Fruit fly (Drosophila melanogaster) whole organism, embryonic: Measurements from ENCODE around the gene CG42814.

Experiments
- Aef1 ChIP-seq: fragments of 200-800 bp; sonication (Bioruptor generic); IDR thresholded peaks from 3 replicates; pipeline ENCODE4 v1.3.6; 2022; ENCODE audit warnings: missing biosample characterization, missing genetic modification characterization
- CG10274 ChIP-seq: fragments of 200-800 bp; sonication (Bioruptor generic); optimal IDR thresholded peaks from 3 replicates; lab custom pipeline; 2017; ENCODE audit warnings: missing biosample characterization, mild to moderate bottlenecking, missing genetic modification characterization
- CG12391 ChIP-seq: fragments of 200-800 bp; sonication (Bioruptor generic); optimal IDR thresholded peaks from 3 replicates; lab custom pipeline; 2018; ENCODE audit warnings: missing biosample characterization, mild to moderate bottlenecking, missing genetic modification characterization, moderate library complexity
- CG13624 ChIP-seq: fragments of 200-800 bp; sonication (Bioruptor generic); optimal IDR thresholded peaks from 2 replicates; lab custom pipeline; 2016; ENCODE audit warnings: missing biosample characterization, missing genetic modification characterization
- CG14860 ChIP-seq: fragments of 200-800 bp; sonication (Bioruptor generic); IDR thresholded peaks from 3 replicates; pipeline ENCODE4 v1.3.6; 2022; ENCODE audit warnings: missing biosample characterization, missing genetic modification characterization; ENCODE audit not compliant: partially characterized antibody
- CG15479 ChIP-seq: fragments of 200-800 bp; sonication (Bioruptor generic); optimal IDR thresholded peaks from 3 replicates; lab custom pipeline; 2019; ENCODE audit warnings: missing biosample characterization, mild to moderate bottlenecking, missing genetic modification characterization, moderate library complexity
- CG15514 ChIP-seq: fragments of 200-800 bp; sonication (Bioruptor generic); optimal IDR thresholded peaks from 3 replicates; lab custom pipeline; 2017; ENCODE audit warnings: missing biosample characterization, missing genetic modification characterization, mild to moderate bottlenecking, moderate library complexity, missing genetic modification reagents
- CG1647 ChIP-seq: fragments of 200-800 bp; sonication (Bioruptor generic); optimal IDR thresholded peaks from 3 replicates; lab custom pipeline; 2016; ENCODE audit warnings: missing biosample characterization, missing genetic modification characterization
- CG17385 ChIP-seq: fragments of 200-800 bp; sonication (Bioruptor generic); optimal IDR thresholded peaks from 3 replicates; lab custom pipeline; 2018; ENCODE audit warnings: missing biosample characterization, mild to moderate bottlenecking, missing genetic modification characterization
- CG17829 ChIP-seq: fragments of 200-800 bp; optimal IDR thresholded peaks from 2 replicates; lab custom pipeline; 2019; ENCODE audit warnings: missing biosample characterization, mild to moderate bottlenecking, missing genetic modification characterization, moderate library complexity
- CG1792 ChIP-seq: fragments of 200-800 bp; sonication (Bioruptor generic); optimal IDR thresholded peaks from 2 replicates; lab custom pipeline; 2016; ENCODE audit warnings: missing biosample characterization, missing genetic modification characterization
- CG18262 ChIP-seq: fragments of 200-800 bp; optimal IDR thresholded peaks from 3 replicates; lab custom pipeline; 2019; ENCODE audit warnings: missing biosample characterization, mild to moderate bottlenecking, missing genetic modification characterization, moderate library complexity
- CG2678 ChIP-seq: fragments of 200-800 bp; sonication (Bioruptor generic); optimal IDR thresholded peaks from 3 replicates; lab custom pipeline; 2019; ENCODE audit warnings: missing biosample characterization, mild to moderate bottlenecking, missing genetic modification characterization, moderate library complexity
- CG2712 ChIP-seq: fragments of 200-800 bp; optimal IDR thresholded peaks from 3 replicates; lab custom pipeline; 2019; ENCODE audit warnings: missing biosample characterization, mild to moderate bottlenecking, missing genetic modification characterization, moderate library complexity
- CG33557 ChIP-seq: fragments of 200-800 bp; sonication (Bioruptor generic); optimal IDR thresholded peaks from 2 replicates; lab custom pipeline; 2019; ENCODE audit warnings: missing biosample characterization, mild to moderate bottlenecking, missing genetic modification characterization, moderate library complexity
- CG3407 ChIP-seq: fragments of 200-800 bp; sonication (Bioruptor generic); optimal IDR thresholded peaks from 2 replicates; lab custom pipeline; 2018; ENCODE audit warnings: missing biosample characterization, mild to moderate bottlenecking, missing genetic modification characterization
- CG42726 ChIP-seq: fragments of 200-800 bp; sonication (Bioruptor generic); IDR thresholded peaks from 2 replicates; pipeline ENCODE4 v1.3.6; 2022; ENCODE audit warnings: missing biosample characterization, missing genetic modification characterization; ENCODE audit not compliant: partially characterized antibody
- CG4707 ChIP-seq: fragments of 200-800 bp; sonication (Bioruptor generic); optimal IDR thresholded peaks from 2 replicates; lab custom pipeline; 2018; ENCODE audit warnings: missing biosample characterization, mild to moderate bottlenecking, missing genetic modification characterization, moderate library complexity
- CG7963 ChIP-seq: fragments of 200-800 bp; sonication (Bioruptor generic); IDR thresholded peaks from 3 replicates; pipeline ENCODE4 v1.3.6; 2022; ENCODE audit warnings: missing biosample characterization, missing genetic modification characterization; ENCODE audit not compliant: partially characterized antibody
- CG8478 ChIP-seq: fragments of >200 bp; optimal IDR thresholded peaks from 2 replicates; lab custom pipeline; 2018
- CG9817 ChIP-seq: fragments of 200-800 bp; sonication (Bioruptor generic); optimal IDR thresholded peaks from 2 replicates; lab custom pipeline; 2018; ENCODE audit warnings: missing biosample characterization, mild to moderate bottlenecking, missing genetic modification characterization, moderate library complexity
- CTCF ChIP-seq: fragments of 200-800 bp; sonication (Bioruptor generic); optimal IDR thresholded peaks from 2 replicates; lab custom pipeline; 2017; ENCODE audit warnings: missing biosample characterization, mild to moderate bottlenecking, missing genetic modification characterization, moderate library complexity
- Camta ChIP-seq: fragments of 200-800 bp; sonication (Bioruptor generic); optimal IDR thresholded peaks from 2 replicates; lab custom pipeline; 2016; ENCODE audit warnings: missing biosample characterization, missing genetic modification characterization
- CoRest ChIP-seq: fragments of 200-800 bp; sonication (Bioruptor generic); optimal IDR thresholded peaks from 3 replicates; lab custom pipeline; 2018; ENCODE audit warnings: missing biosample characterization, mild to moderate bottlenecking, missing genetic modification characterization, moderate library complexity
- Ets65A ChIP-seq: fragments of 200-800 bp; sonication (Bioruptor generic); peaks from one replicate; lab custom pipeline; 2016; ENCODE audit warnings: missing biosample characterization, missing genetic modification characterization
- Gsc ChIP-seq: fragments of 200-800 bp; sonication (Bioruptor generic); IDR thresholded peaks from 2 replicates; pipeline ENCODE4 v1.3.6; 2022; ENCODE audit warnings: missing biosample characterization, missing genetic modification characterization
- HmgD ChIP-seq: fragments of 200-800 bp; sonication (Bioruptor generic); optimal IDR thresholded peaks from 3 replicates; lab custom pipeline; 2016; ENCODE audit warnings: missing biosample characterization, missing genetic modification characterization
- Pdp1 ChIP-seq, 2 experiments: fragments of 200-800 bp; sonication (Bioruptor generic); optimal IDR thresholded peaks; 3 replicates each; lab custom pipeline; 2016; ENCODE audit warnings: missing biosample characterization in 2 of 2, missing genetic modification characterization in 2 of 2, mild to moderate bottlenecking in 1 of 2, moderate library complexity in 1 of 2
- Sry-β ChIP-seq: fragments of 200-800 bp; sonication (Bioruptor generic); optimal IDR thresholded peaks from 2 replicates; lab custom pipeline; 2018; ENCODE audit warnings: missing biosample characterization, mild to moderate bottlenecking, missing genetic modification characterization, moderate library complexity
- Sry-δ ChIP-seq: fragments of 200-800 bp; sonication (Bioruptor generic); optimal IDR thresholded peaks from 2 replicates; lab custom pipeline; 2016; ENCODE audit warnings: missing biosample characterization, missing genetic modification characterization
- TFAM ChIP-seq: fragments of 200-800 bp; sonication (Bioruptor generic); optimal IDR thresholded peaks from 2 replicates; lab custom pipeline; 2017; ENCODE audit warnings: missing biosample characterization, missing genetic modification characterization, inconsistent platforms
- Usf ChIP-seq: fragments of 200-800 bp; sonication (Bioruptor generic); optimal IDR thresholded peaks from 2 replicates; lab custom pipeline; 2017; ENCODE audit warnings: missing genotype, missing biosample characterization, missing genetic modification characterization
- ara ChIP-seq: fragments of 200-800 bp; sonication (Bioruptor generic); IDR thresholded peaks from 2 replicates; pipeline ENCODE4 v1.3.6; 2022; ENCODE audit warnings: missing biosample characterization, missing genetic modification characterization
- cas ChIP-seq: fragments of 200-800 bp; sonication (Bioruptor generic); IDR thresholded peaks from 2 replicates; pipeline ENCODE4 v1.3.6; 2022; ENCODE audit warnings: missing biosample characterization, missing genetic modification characterization
- esg ChIP-seq: fragments of 200-800 bp; sonication (Bioruptor generic); conservative IDR thresholded peaks from 2 replicates; pipeline ENCODE4 v1.3.6; 2022; ENCODE audit warnings: missing biosample characterization, missing genetic modification characterization
- grau ChIP-seq: fragments of 200-800 bp; optimal IDR thresholded peaks from 3 replicates; lab custom pipeline; 2019; ENCODE audit warnings: missing biosample characterization, mild to moderate bottlenecking, missing genetic modification characterization, moderate library complexity
- jing ChIP-seq: fragments of 200-800 bp; sonication (Bioruptor generic); optimal IDR thresholded peaks from 2 replicates; lab custom pipeline; 2018; ENCODE audit warnings: missing biosample characterization, mild to moderate bottlenecking, missing genetic modification characterization
- nau ChIP-seq: fragments of 200-800 bp; sonication (Bioruptor generic); optimal IDR thresholded peaks from 3 replicates; lab custom pipeline; 2017; ENCODE audit warnings: missing biosample characterization, mild to moderate bottlenecking, missing genetic modification characterization, missing genetic modification reagents
- pho ChIP-seq: fragments of 200-800 bp; sonication (Bioruptor generic); optimal IDR thresholded peaks from 2 replicates; lab custom pipeline; 2016; ENCODE audit warnings: missing biosample characterization, missing genetic modification characterization
- prd ChIP-seq, 3 experiments: fragments of >200 bp in 2 of 3; fragments of 200-800 bp in 1 of 3; sonication (Bioruptor generic) in 1 of 3; optimal IDR thresholded peaks in 2 of 3; IDR thresholded peaks in 1 of 3; 2 replicates in 2 of 3; 3 replicates in 1 of 3; pipeline versions ENCODE4 v1.3.6 to Lab custom; 2017 to 2022; ENCODE audit warnings: missing biosample characterization in 1 of 3, missing genetic modification characterization in 1 of 3
- psq ChIP-seq: fragments of 200-800 bp; sonication (Bioruptor generic); optimal IDR thresholded peaks from 2 replicates; lab custom pipeline; 2017; ENCODE audit warnings: missing biosample characterization, missing genetic modification characterization
- row ChIP-seq: fragments of 200-800 bp; sonication (Bioruptor generic); IDR thresholded peaks from 3 replicates; pipeline ENCODE4 v1.3.6; 2022; ENCODE audit warnings: missing biosample characterization, missing genetic modification characterization
- sens ChIP-seq: fragments of 200-800 bp; sonication (Bioruptor generic); peaks from one replicate; lab custom pipeline; 2016; ENCODE audit warnings: missing biosample characterization, missing genetic modification characterization
- tap ChIP-seq: fragments of 200-800 bp; optimal IDR thresholded peaks from 3 replicates; lab custom pipeline; 2019; ENCODE audit warnings: missing biosample characterization, mild to moderate bottlenecking, missing genetic modification characterization, moderate library complexity
- unpg ChIP-seq: fragments of 200-800 bp; sonication (Bioruptor generic); optimal IDR thresholded peaks from 3 replicates; lab custom pipeline; 2018; ENCODE audit warnings: missing biosample characterization, mild to moderate bottlenecking, missing genetic modification characterization, moderate library complexity
- vnd ChIP-seq: fragments of 200-800 bp; sonication (Bioruptor generic); IDR thresholded peaks from 3 replicates; pipeline ENCODE4 v1.3.6; 2022; ENCODE audit warnings: missing biosample characterization, missing genetic modification characterization; ENCODE audit not compliant: partially characterized antibody
- zen ChIP-seq: fragments of 200-800 bp; sonication (Bioruptor generic); optimal IDR thresholded peaks from 3 replicates; lab custom pipeline; 2018; ENCODE audit warnings: missing biosample characterization, mild to moderate bottlenecking, missing genetic modification characterization, moderate library complexity

CG42814 gene

dm6 chr3R:27209561-27210275, 19.6 kb downstream of the CG42814 start (continued):
- no peak for TF ChIP-seq CG15514 (GFP tag; lab: Kevin White, UChicago)
- no peak for TF ChIP-seq Usf (GFP tag; lab: Kevin White, UChicago)
- TF ChIP-seq sens (GFP tag; lab: Kevin White, UChicago) = peak; percentile 27
- no peak for TF ChIP-seq Gsc (GFP tag; lab: Robert Waterston, UW)
- no peak for TF ChIP-seq Pdp1 (GFP tag; optimal IDR thresholded peaks at IDR 0.05; lab: Kevin White, UChicago)
- TF ChIP-seq prd (optimal IDR thresholded peaks at IDR 0.05; lab: Kevin White, UChicago) = no peak
- peak; percentile 20; the same call in 1 of the 3 replicates for TF ChIP-seq prd (GFP tag; IDR thresholded peaks at IDR 0.05; lab: Robert Waterston, UW)
- TF ChIP-seq CG42726 (GFP tag; lab: Robert Waterston, UW) = no peak
- TF ChIP-seq CG3407 (GFP tag; lab: Kevin White, UChicago) = no peak
- TF ChIP-seq ara (GFP tag; lab: Robert Waterston, UW) = no peak
- no peak for TF ChIP-seq Sry-β (GFP tag; lab: Kevin White, UChicago)

dm6 chr3R:27208724-27209343, 20.4 kb downstream of the CG42814 start:
- TF ChIP-seq CG17829 (tag; lab: Kevin White, UChicago) (no peak), CG7963 (GFP tag; lab: Robert Waterston, UW) (no peak), CG1792 (GFP tag; lab: Kevin White, UChicago) (no peak), CG8478 (lab: Kevin White, UChicago) (no peak), CG10274 (GFP tag; lab: Kevin White, UChicago) (no peak), psq (GFP tag; lab: Kevin White, UChicago) (no peak), CG13624 (GFP tag; lab: Kevin White, UChicago) (no peak), CG14860 (GFP tag; lab: Robert Waterston, UW) (no peak), CG15479 (GFP tag; lab: Kevin White, UChicago) (peak; percentile 2), CTCF (GFP tag; lab: Kevin White, UChicago) (no peak), Sry-δ (GFP tag; lab: Kevin White, UChicago) (peak; percentile 19), grau (tag; lab: Kevin White, UChicago) (no peak), esg (no peak), CG18262 (peak; percentile 39), nau (GFP tag; lab: Kevin White, UChicago) (peak; percentile 61), CG17385 (peak; percentile 30), CG2678 (peak; percentile 68), CG12391 (tag; lab: Kevin White, UChicago) (peak; percentile 6), CG4707 (GFP tag; lab: Kevin White, UChicago) (peak; percentile 8), zen (tag; lab: Kevin White, UChicago) (peak; percentile 43), TFAM (no peak), CG2712 (tag; lab: Kevin White, UChicago) (peak; percentile 20), prd (optimal IDR thresholded peaks at IDR 0.05; lab: Kevin White, UChicago) (no peak), prd (GFP tag; IDR thresholded peaks at IDR 0.05; lab: Robert Waterston, UW) (peak; percentile 59), jing (GFP tag; lab: Kevin White, UChicago) (no peak), CoRest (tag; lab: Kevin White, UChicago) (peak; percentile 19), HmgD (GFP tag; lab: Kevin White, UChicago) (no peak), CG33557 (GFP tag; lab: Kevin White, UChicago) (peak; percentile 64), CG1647 (peak; percentile 6), Aef1 (GFP tag; lab: Robert Waterston, UW) (no peak), vnd (GFP tag; lab: Robert Waterston, UW) (no peak), tap (tag; lab: Kevin White, UChicago) (peak; percentile 30), Camta (peak; percentile 35), cas (GFP tag; lab: Robert Waterston, UW) (no peak), CG9817 (tag; lab: Kevin White, UChicago) (no peak), Ets65A (GFP tag; lab: Kevin White, UChicago) (no peak), row (GFP tag; lab: Robert Waterston, UW) (no peak), pho (GFP tag; lab: Kevin White, UChicago) (peak; percentile 19), unpg (GFP tag; lab: Kevin White, UChicago) (peak; percentile 4)
